Worm (Caenorhabditis elegans) whole organism, L4/young adult: Measurements from ENCODE around the gene Y49E10.4.

Experiments
- W03F9.2 ChIP-seq: fragments of 150-350 bp; optimal IDR thresholded peaks from 2 replicates; lab custom pipeline; 2014; ENCODE audit warnings: missing biosample characterization, missing genetic modification characterization
- dao-5 ChIP-seq: sonication (generic microtip); optimal IDR thresholded peaks from 2 replicates; lab custom pipeline; 2016; ENCODE audit warnings: missing genotype, missing genetic modification characterization, moderate library complexity, missing compliant biosample characterization
- him-1 ChIP-seq: sonication (generic microtip); optimal IDR thresholded peaks from 2 replicates; lab custom pipeline; 2016; ENCODE audit warnings: missing genotype, missing genetic modification reagents, missing genetic modification characterization, missing compliant biosample characterization

DNA sequence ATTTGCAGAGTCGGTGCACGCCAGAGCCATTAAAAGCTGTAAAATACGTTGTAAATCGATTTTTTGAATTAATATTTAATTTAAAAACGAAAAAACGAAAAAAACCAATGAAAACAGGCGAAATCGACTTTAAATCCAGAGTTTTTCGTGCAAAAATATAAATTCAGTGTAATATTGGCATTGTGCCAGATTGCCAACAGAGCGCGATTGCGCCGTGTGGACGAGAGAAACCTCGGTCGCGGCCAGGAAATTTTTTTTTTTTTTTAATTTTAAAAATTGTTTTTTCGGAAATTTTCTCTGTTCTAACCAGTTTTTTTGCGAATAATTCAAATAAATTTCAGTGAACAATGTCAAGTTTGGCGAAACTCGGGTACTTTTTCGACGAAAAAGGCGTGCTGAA lies 32.3 kb downstream of the Y49E10.4 start, which contains the start of the genes pph-4.1 and Y75B8A.31:
- TF ChIP-seq him-1 (tag; lab: Kevin White, UChicago), result peak; percentile 58
- TF ChIP-seq W03F9.2, result peak; percentile 94
- no peak for TF ChIP-seq dao-5 (tag; lab: Kevin White, UChicago)
